Fruit fly (Drosophila melanogaster): Measurements from ENCODE around the gene CG8369.

dm6 chr3R:8859264-8859663, 37.5 kb downstream of the CG8369 start:
- TF ChIP-seq pan (optimal IDR thresholded peaks at IDR 0.05) (no peak), EcR (GFP tag; optimal IDR thresholded peaks at IDR 0.05) (no peak), CG8478 (optimal IDR thresholded peaks at IDR 0.05) (no peak)
